Worm (Caenorhabditis elegans): ENCODE results near the gene unc-43.

Gene unc-43

DNA sequence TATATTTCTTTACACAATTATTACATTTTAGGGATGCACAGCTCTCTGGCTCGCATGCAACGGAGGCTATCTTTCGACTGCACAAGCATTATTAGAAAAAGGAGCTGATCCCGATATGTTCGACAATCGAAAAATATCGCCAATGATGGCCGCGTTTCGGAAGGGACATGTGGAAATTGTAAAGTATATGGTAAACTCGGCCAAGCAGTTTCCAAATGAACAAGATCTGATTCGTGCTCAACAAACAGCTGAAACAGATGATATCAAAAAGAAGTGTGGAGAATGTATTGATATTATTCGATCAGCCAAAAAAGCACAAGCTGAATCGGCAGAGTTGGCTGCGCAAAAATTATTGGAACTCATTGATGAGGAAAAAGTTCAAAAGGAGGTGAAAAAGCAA lies 32.9 kb upstream of the unc-43 start:
- TF ChIP-seq fkh-10 (GFP tag; optimal IDR thresholded peaks at IDR 0.05) (no peak), jun-1 (tag; optimal IDR thresholded peaks at IDR 0.05) (no peak), hmg-11 (tag; optimal IDR thresholded peaks at IDR 0.05) (no peak), nhr-76 (tag; optimal IDR thresholded peaks at IDR 0.05) (no peak), ztf-4 (tag; optimal IDR thresholded peaks at IDR 0.05) (no peak), ceh-9 (tag; optimal IDR thresholded peaks at IDR 0.05) (no peak), ztf-11 (tag; optimal IDR thresholded peaks at IDR 0.05) (no peak), ceh-82 (tag; optimal IDR thresholded peaks at IDR 0.05) (no peak), mdl-1 (tag; optimal IDR thresholded peaks at IDR 0.05) (no peak), sea-2 (GFP tag; optimal IDR thresholded peaks at IDR 0.05) (no peak)

DNA sequence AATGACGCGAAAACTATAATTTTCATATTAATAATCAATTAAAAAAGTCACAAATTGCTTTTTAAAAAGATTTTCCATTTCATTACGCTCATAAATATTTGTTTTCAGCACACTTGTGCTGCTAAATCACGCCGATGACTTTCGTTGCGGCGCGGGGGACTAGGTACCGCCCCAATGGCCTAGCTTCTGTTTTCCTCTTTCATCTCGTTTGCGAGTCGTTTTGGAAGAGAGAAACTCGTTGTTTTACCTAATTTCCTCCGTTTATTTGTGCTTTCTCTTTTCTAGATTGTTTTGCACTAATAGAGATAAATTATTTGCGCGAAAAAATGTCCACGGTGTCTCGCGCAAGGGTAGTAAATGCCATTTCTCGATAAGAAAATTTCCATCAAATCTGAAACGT lies 31.0 kb upstream of the unc-43 start:
- TF ChIP-seq nhr-67 (tag; optimal IDR thresholded peaks at IDR 0.05) (no peak), elt-1 (tag; optimal IDR thresholded peaks at IDR 0.05) (no peak), elt-3 (tag; optimal IDR thresholded peaks at IDR 0.05) (no peak), fkh-2 (tag; optimal IDR thresholded peaks at IDR 0.05) (no peak), jun-1 (tag; optimal IDR thresholded peaks at IDR 0.05) (no peak), zag-1 (tag; optimal IDR thresholded peaks at IDR 0.05) (no peak), nhr-25 (tag; optimal IDR thresholded peaks at IDR 0.05) (no peak), nhr-28 (tag; optimal IDR thresholded peaks at IDR 0.05) (no peak), unc-39 (tag; optimal IDR thresholded peaks at IDR 0.05) (no peak), unc-62 (GFP tag; optimal IDR thresholded peaks at IDR 0.05) (no peak), hmg-11 (tag; optimal IDR thresholded peaks at IDR 0.05) (no peak), nhr-11 (tag; optimal IDR thresholded peaks at IDR 0.05) (no peak), ztf-4 (tag; optimal IDR thresholded peaks at IDR 0.05) (no peak), ceh-82 (tag; optimal IDR thresholded peaks at IDR 0.05) (no peak), ceh-28 (tag; optimal IDR thresholded peaks at IDR 0.05) (no peak), lin-39 (tag; optimal IDR thresholded peaks at IDR 0.05) (no peak)

DNA sequence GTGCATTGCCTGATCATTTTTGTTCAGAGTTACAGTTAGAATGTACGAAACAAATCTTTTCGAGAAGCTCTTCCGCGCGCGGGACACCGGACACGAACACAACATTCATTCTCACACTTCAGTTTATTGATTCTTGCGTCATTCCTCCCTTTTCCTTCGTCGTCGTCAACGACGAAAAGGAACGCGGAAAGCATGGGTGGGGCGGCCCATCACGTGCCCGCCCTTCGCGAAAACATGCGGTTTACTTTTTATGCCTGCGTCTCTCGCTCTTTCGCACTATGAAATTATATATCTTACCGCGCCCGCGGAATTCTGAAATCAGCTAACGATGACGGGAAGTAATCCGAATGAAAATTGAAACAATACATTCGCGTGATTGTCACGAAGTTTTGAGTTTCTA lies 30.6 kb upstream of the unc-43 start:
- peak; percentile 54 for TF ChIP-seq nfya-1 (tag; optimal IDR thresholded peaks at IDR 0.05; ENCODE audit: insufficient read depth)
- no peak for TF ChIP-seq zag-1 (tag; optimal IDR thresholded peaks at IDR 0.05)
- TF ChIP-seq fkh-10 (GFP tag; optimal IDR thresholded peaks at IDR 0.05), result no peak
- TF ChIP-seq nhr-25 (tag; optimal IDR thresholded peaks at IDR 0.05), result peak; percentile 13
- TF ChIP-seq snpc-4 (tag; optimal IDR thresholded peaks at IDR 0.05), result peak; percentile 54
- TF ChIP-seq nhr-11 (tag; optimal IDR thresholded peaks at IDR 0.05), result no peak
- no peak for TF ChIP-seq elt-3 (tag; optimal IDR thresholded peaks at IDR 0.05)
- no peak for TF ChIP-seq nhr-12 (tag; optimal IDR thresholded peaks at IDR 0.05)
- peak; percentile 60 for TF ChIP-seq nhr-23 (tag; optimal IDR thresholded peaks at IDR 0.05)
- no peak for TF ChIP-seq nhr-76 (tag; optimal IDR thresholded peaks at IDR 0.05)
- no peak for TF ChIP-seq skn-1 (tag; optimal IDR thresholded peaks at IDR 0.05)
- peak; percentile 39 for TF ChIP-seq ztf-4 (tag; optimal IDR thresholded peaks at IDR 0.05)
- TF ChIP-seq elt-2 (tag; optimal IDR thresholded peaks at IDR 0.05), result peak; percentile 33
- TF ChIP-seq lsy-12 (tag; optimal IDR thresholded peaks at IDR 0.05), result peak; percentile 45
- TF ChIP-seq fos-1 (tag; optimal IDR thresholded peaks at IDR 0.05), result no peak
- peak; percentile 58 for TF ChIP-seq lin-39 (tag; optimal IDR thresholded peaks at IDR 0.05)
- no peak for TF ChIP-seq egl-27 (tag; optimal IDR thresholded peaks at IDR 0.05)
- TF ChIP-seq egl-5 (tag; optimal IDR thresholded peaks at IDR 0.05), result peak; percentile 82
- peak; percentile 7 for TF ChIP-seq lin-15B (tag; optimal IDR thresholded peaks at IDR 0.05)
- TF ChIP-seq sea-2 (GFP tag; optimal IDR thresholded peaks at IDR 0.05), result no peak
- no peak for TF ChIP-seq pqm-1 (tag; optimal IDR thresholded peaks at IDR 0.05)
- TF ChIP-seq R02D3.7 (tag; optimal IDR thresholded peaks at IDR 0.05), result no peak
- no peak for TF ChIP-seq nhr-237 (tag; optimal IDR thresholded peaks at IDR 0.05)
- TF ChIP-seq ztf-11 (tag; optimal IDR thresholded peaks at IDR 0.05), result no peak
- peak; percentile 90 for TF ChIP-seq ama-1 (optimal IDR thresholded peaks at IDR 0.05)
- TF ChIP-seq hmg-11 (tag; optimal IDR thresholded peaks at IDR 0.05), result peak; percentile 47
- TF ChIP-seq pha-4 (tag; optimal IDR thresholded peaks at IDR 0.05), result peak; percentile 52
- peak; percentile 49 for TF ChIP-seq mml-1 (tag; optimal IDR thresholded peaks at IDR 0.05)
- peak; percentile 35 for TF ChIP-seq mdl-1 (tag; optimal IDR thresholded peaks at IDR 0.05)
- TF ChIP-seq unc-39 (tag; optimal IDR thresholded peaks at IDR 0.05), result no peak
- peak; percentile 81 for TF ChIP-seq nhr-43 (tag; optimal IDR thresholded peaks at IDR 0.05; ENCODE audit: poor library complexity, severe bottlenecking)
